Worm (Caenorhabditis elegans): ENCODE data around the gene Y22D7AL.11.

DNA sequence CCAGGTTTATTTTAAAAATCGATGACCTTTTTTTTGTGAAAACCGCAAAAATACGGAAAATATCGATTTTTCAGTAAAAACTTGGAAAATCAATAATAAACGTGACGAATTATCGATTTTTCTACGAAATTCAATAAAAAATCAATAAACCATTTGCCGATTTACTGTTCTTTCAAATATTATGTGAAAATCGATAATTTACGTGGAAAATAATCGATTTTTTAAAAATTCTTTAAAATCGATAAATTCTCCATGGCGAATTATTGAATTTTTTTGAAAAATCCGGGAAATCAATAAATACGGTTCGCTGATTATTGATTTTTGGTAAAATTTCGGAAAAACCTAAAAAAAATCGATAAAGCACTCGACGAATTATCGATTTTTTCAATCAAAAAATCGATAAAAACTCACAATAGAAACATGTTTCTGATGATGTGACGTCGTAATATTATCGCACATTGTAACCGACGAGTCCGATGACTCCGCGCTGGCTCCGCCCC is 49.9 kb downstream of the Y22D7AL.11 start:
- TF ChIP-seq ceh-9 (tag; optimal IDR thresholded peaks at IDR 0.05) (no peak), nhr-11 (tag; optimal IDR thresholded peaks at IDR 0.05) (no peak), zag-1 (tag; optimal IDR thresholded peaks at IDR 0.05) (no peak), daf-12 (tag; optimal IDR thresholded peaks at IDR 0.05) (no peak), nhr-43 (tag; optimal IDR thresholded peaks at IDR 0.05; ENCODE audit: poor library complexity, severe bottlenecking) (no peak), mdl-1 (tag; optimal IDR thresholded peaks at IDR 0.05) (no peak), pha-4 (tag; optimal IDR thresholded peaks at IDR 0.05) (no peak), lin-39 (tag; optimal IDR thresholded peaks at IDR 0.05) (no peak)

All from whole organism, L3 larva.